Fruit fly (Drosophila melanogaster) whole organism, embryonic: ENCODE measurements around the gene corn.

ENCODE experiments used
- BEAF-32 ChIP-seq: fragments of 200-800 bp; sonication (Bioruptor generic); optimal IDR thresholded peaks from 3 replicates; lab custom pipeline; 2017; ENCODE audit warnings: missing biosample characterization, missing genetic modification characterization, mild to moderate bottlenecking, moderate library complexity, missing genetic modification reagents
- Bgb ChIP-seq: fragments of 200-800 bp; sonication (Bioruptor generic); IDR thresholded peaks from 2 replicates; pipeline ENCODE4 v1.3.6; 2022; ENCODE audit warnings: missing biosample characterization, missing genetic modification characterization; ENCODE audit not compliant: partially characterized antibody
- CG10565 ChIP-seq: fragments of 200-800 bp; sonication (Bioruptor generic); optimal IDR thresholded peaks from 3 replicates; lab custom pipeline; 2016; ENCODE audit warnings: missing biosample characterization, mild to moderate bottlenecking, missing genetic modification characterization
- CG1233 ChIP-seq: fragments of 200-800 bp; sonication (Bioruptor generic); optimal IDR thresholded peaks from 4 replicates; lab custom pipeline; 2018; ENCODE audit warnings: missing biosample characterization, mild to moderate bottlenecking, missing genetic modification characterization
- CG13287 ChIP-seq: fragments of 200-800 bp; sonication (Bioruptor generic); IDR thresholded peaks from 2 replicates; pipeline ENCODE4 v1.3.6; 2022; ENCODE audit warnings: missing biosample characterization, missing genetic modification characterization; ENCODE audit not compliant: partially characterized antibody
- CG15269 ChIP-seq: fragments of 200-800 bp; sonication (Bioruptor generic); optimal IDR thresholded peaks from 2 replicates; lab custom pipeline; 2018; ENCODE audit warnings: missing biosample characterization, mild to moderate bottlenecking, missing genetic modification characterization, moderate library complexity
- CG16813 ChIP-seq: fragments of 200-800 bp; sonication (Bioruptor generic); IDR thresholded peaks from 3 replicates; pipeline ENCODE4 v1.3.6; 2022; ENCODE audit warnings: missing biosample characterization, missing genetic modification characterization; ENCODE audit not compliant: partially characterized antibody
- CG2116 ChIP-seq: fragments of 200-800 bp; sonication (Bioruptor generic); optimal IDR thresholded peaks from 3 replicates; lab custom pipeline; 2018; ENCODE audit warnings: missing biosample characterization, mild to moderate bottlenecking, missing genetic modification characterization
- CG31365 ChIP-seq: fragments of 200-800 bp; sonication (Bioruptor generic); optimal IDR thresholded peaks from 2 replicates; lab custom pipeline; 2018; ENCODE audit warnings: missing biosample characterization, mild to moderate bottlenecking, missing genetic modification characterization
- CG42726 ChIP-seq: fragments of 200-800 bp; sonication (Bioruptor generic); IDR thresholded peaks from 2 replicates; pipeline ENCODE4 v1.3.6; 2022; ENCODE audit warnings: missing biosample characterization, missing genetic modification characterization; ENCODE audit not compliant: partially characterized antibody
- CG4328 ChIP-seq: fragments of 200-800 bp; sonication (Bioruptor generic); optimal IDR thresholded peaks from 3 replicates; lab custom pipeline; 2017; ENCODE audit warnings: missing biosample characterization, missing genetic modification reagents, missing genetic modification characterization
- CG7839 ChIP-seq: fragments of 200-800 bp; sonication (Bioruptor generic); optimal IDR thresholded peaks from 3 replicates; lab custom pipeline; 2018; ENCODE audit warnings: missing biosample characterization, mild to moderate bottlenecking, missing genetic modification characterization, moderate library complexity
- CG7928 ChIP-seq: fragments of 200-800 bp; sonication (Bioruptor generic); optimal IDR thresholded peaks from 2 replicates; lab custom pipeline; 2017; ENCODE audit warnings: missing biosample characterization, mild to moderate bottlenecking, missing genetic modification characterization
- CG7963 ChIP-seq: fragments of 200-800 bp; sonication (Bioruptor generic); IDR thresholded peaks from 3 replicates; pipeline ENCODE4 v1.3.6; 2022; ENCODE audit warnings: missing biosample characterization, missing genetic modification characterization; ENCODE audit not compliant: partially characterized antibody
- D ChIP-seq, 2 experiments: fragments of 200-800 bp in 1 of 2; fragments of >200 bp in 1 of 2; sonication (Bioruptor generic) in 1 of 2; optimal IDR thresholded peaks; 2 replicates in 1 of 2; 3 replicates in 1 of 2; lab custom pipeline; 2017; ENCODE audit warnings: mild to moderate bottlenecking in 1 of 2, missing biosample characterization in 1 of 2, missing genetic modification characterization in 1 of 2, missing genetic modification reagents in 1 of 2
- Dp ChIP-seq: fragments of 200-800 bp; sonication (Bioruptor generic); optimal IDR thresholded peaks from 2 replicates; lab custom pipeline; 2018; ENCODE audit warnings: missing biosample characterization, mild to moderate bottlenecking, missing genetic modification characterization, moderate library complexity
- Dref ChIP-seq: fragments of 200-800 bp; sonication (Bioruptor generic); IDR thresholded peaks from 2 replicates; pipeline ENCODE4 v1.3.6; 2022; ENCODE audit warnings: missing biosample characterization, missing genetic modification characterization
- Drgx ChIP-seq: fragments of 200-800 bp; sonication (Bioruptor generic); IDR thresholded peaks from 2 replicates; pipeline ENCODE4 v1.3.6; 2022; ENCODE audit warnings: missing biosample characterization, missing genetic modification characterization
- E2f2 ChIP-seq: fragments of 200-800 bp; sonication (Bioruptor generic); IDR thresholded peaks from 2 replicates; pipeline ENCODE4 v1.3.6; 2022; ENCODE audit warnings: missing biosample characterization, missing genetic modification characterization
- HLH4C ChIP-seq: fragments of 200-800 bp; sonication (Bioruptor generic); IDR thresholded peaks from 3 replicates; pipeline ENCODE4 v1.3.6; 2022; ENCODE audit warnings: missing biosample characterization, missing genetic modification characterization; ENCODE audit not compliant: partially characterized antibody
- Hand ChIP-seq: fragments of 200-800 bp; sonication (Bioruptor generic); optimal IDR thresholded peaks from 2 replicates; lab custom pipeline; 2017; ENCODE audit warnings: mild to moderate bottlenecking, missing biosample characterization, missing genetic modification reagents, missing genetic modification characterization
- Hr3 ChIP-seq: fragments of 200-800 bp; sonication (Bioruptor generic); optimal IDR thresholded peaks from 3 replicates; lab custom pipeline; 2016; ENCODE audit warnings: missing biosample characterization, missing genetic modification characterization
- Hr39 ChIP-seq: fragments of >200 bp; optimal IDR thresholded peaks from 2 replicates; lab custom pipeline; 2017
- MTF-1 ChIP-seq: fragments of 200-800 bp; sonication (Bioruptor generic); optimal IDR thresholded peaks from 2 replicates; lab custom pipeline; 2018; ENCODE audit warnings: missing biosample characterization, mild to moderate bottlenecking, missing genetic modification characterization, borderline replicate concordance
- Opbp ChIP-seq: fragments of 200-800 bp; sonication (Bioruptor generic); IDR thresholded peaks from 3 replicates; pipeline ENCODE4 v1.3.6; 2022; ENCODE audit warnings: missing biosample characterization, missing genetic modification characterization; ENCODE audit not compliant: partially characterized antibody
- ab ChIP-seq: fragments of 200-800 bp; sonication (Bioruptor generic); optimal IDR thresholded peaks from 2 replicates; lab custom pipeline; 2016; ENCODE audit warnings: missing biosample characterization, missing genetic modification characterization
- bbx ChIP-seq: fragments of 200-800 bp; sonication (Bioruptor generic); IDR thresholded peaks from 2 replicates; pipeline ENCODE4 v1.3.6; 2022; ENCODE audit warnings: missing biosample characterization, missing genetic modification characterization; ENCODE audit not compliant: partially characterized antibody
- ems ChIP-seq: fragments of 200-800 bp; sonication (Bioruptor generic); optimal IDR thresholded peaks from 3 replicates; lab custom pipeline; 2016; ENCODE audit warnings: missing biosample characterization, missing genetic modification characterization
- gem ChIP-seq: fragments of 200-800 bp; sonication (Bioruptor generic); optimal IDR thresholded peaks from 2 replicates; lab custom pipeline; 2019; ENCODE audit warnings: missing biosample characterization, mild to moderate bottlenecking, missing genetic modification characterization, moderate library complexity
- gt ChIP-seq: fragments of 200-800 bp; sonication (Bioruptor generic); IDR thresholded peaks from 2 replicates; pipeline ENCODE4 v1.3.6; 2022; ENCODE audit warnings: missing biosample characterization, missing genetic modification characterization
- hb ChIP-seq: fragments of 200-800 bp; sonication (Bioruptor generic); IDR thresholded peaks from 3 replicates; pipeline ENCODE4 v1.3.6; 2022; ENCODE audit warnings: missing biosample characterization, missing genetic modification characterization; ENCODE audit not compliant: partially characterized antibody
- inv ChIP-seq: fragments of 200-800 bp; sonication (Bioruptor generic); IDR thresholded peaks from 2 replicates; pipeline ENCODE4 v1.3.6; 2022; ENCODE audit warnings: missing biosample characterization, missing genetic modification characterization; ENCODE audit not compliant: partially characterized antibody
- lab ChIP-seq: fragments of 200-800 bp; sonication (Bioruptor generic); optimal IDR thresholded peaks from 3 replicates; lab custom pipeline; 2017; ENCODE audit warnings: missing biosample characterization, missing genetic modification characterization, mild to moderate bottlenecking, moderate library complexity, missing genetic modification reagents
- lola ChIP-seq, 3 experiments: fragments of >200 bp in 2 of 3; fragments of 200-800 bp in 1 of 3; sonication (Bioruptor generic) in 1 of 3; optimal IDR thresholded peaks; 2 replicates each; lab custom pipeline; 2017 to 2019; ENCODE audit warnings: missing biosample characterization in 3 of 3, missing genetic modification characterization in 3 of 3, mild to moderate bottlenecking in 1 of 3, moderate library complexity in 1 of 3
- peb ChIP-seq: fragments of 200-800 bp; sonication (Bioruptor generic); IDR thresholded peaks from 2 replicates; pipeline ENCODE4 v1.3.6; 2022; ENCODE audit warnings: missing biosample characterization, missing genetic modification characterization
- psq ChIP-seq: fragments of 200-800 bp; sonication (Bioruptor generic); optimal IDR thresholded peaks from 2 replicates; lab custom pipeline; 2017; ENCODE audit warnings: missing biosample characterization, missing genetic modification characterization
- ro ChIP-seq: fragments of 200-800 bp; sonication (Bioruptor generic); IDR thresholded peaks from 2 replicates; pipeline ENCODE4 v1.3.6; 2022; ENCODE audit warnings: missing biosample characterization, missing genetic modification characterization
- slou ChIP-seq: fragments of 200-800 bp; sonication (Bioruptor generic); optimal IDR thresholded peaks from 3 replicates; lab custom pipeline; 2016; ENCODE audit warnings: missing biosample characterization, missing genetic modification characterization
- sna ChIP-seq: fragments of 200-800 bp; sonication (Bioruptor generic); IDR thresholded peaks from 2 replicates; pipeline ENCODE4 v1.3.6; 2022; ENCODE audit warnings: missing biosample characterization, missing genetic modification characterization; ENCODE audit not compliant: partially characterized antibody
- stwl ChIP-seq: fragments of 200-800 bp; sonication (Bioruptor generic); optimal IDR thresholded peaks from 3 replicates; lab custom pipeline; 2018; ENCODE audit warnings: missing biosample characterization, mild to moderate bottlenecking, missing genetic modification characterization, moderate library complexity
- vnd ChIP-seq: fragments of 200-800 bp; sonication (Bioruptor generic); IDR thresholded peaks from 3 replicates; pipeline ENCODE4 v1.3.6; 2022; ENCODE audit warnings: missing biosample characterization, missing genetic modification characterization; ENCODE audit not compliant: partially characterized antibody

Gene corn

dm6 chr3L:7094020-7094419 lies 62.9 kb downstream of the corn start (continued):
- TF ChIP-seq HLH4C (GFP tag; lab: Robert Waterston, UW) (peak; percentile 57), Bgb (GFP tag; lab: Robert Waterston, UW) (peak; percentile 73), D (optimal IDR thresholded peaks at IDR 0.05; lab: Kevin White, UChicago) (no peak), D (GFP tag; optimal IDR thresholded peaks at IDR 0.05; lab: Kevin White, UChicago) (no peak), Hand (GFP tag; lab: Kevin White, UChicago) (no peak), BEAF-32 (GFP tag; lab: Kevin White, UChicago) (peak; percentile 50), psq (no peak), CG7928 (GFP tag; lab: Kevin White, UChicago) (peak; percentile 71), E2f2 (GFP tag; lab: Robert Waterston, UW) (peak; percentile 97), Hr39 (no peak), CG42726 (GFP tag; lab: Robert Waterston, UW) (0 out of 2 replicates have a peak, but pooled peaks have one; percentile 15), stwl (no peak), lola (GFP tag; optimal IDR thresholded peaks at IDR 0.05; lab: Kevin White, UChicago) (no peak), CG10565 (GFP tag; lab: Kevin White, UChicago) (no peak), CG2116 (GFP tag; lab: Kevin White, UChicago) (peak; percentile 77), CG31365 (tag; lab: Kevin White, UChicago) (no peak), Dp (GFP tag; lab: Kevin White, UChicago) (peak; percentile 68), lab (no peak), hb (GFP tag; lab: Robert Waterston, UW) (peak; percentile 56; the same call in 1 of the 3 replicates), Opbp (GFP tag; lab: Robert Waterston, UW) (peak; percentile 38; the same call in 2 of the 3 replicates), Drgx (GFP tag; lab: Robert Waterston, UW) (no peak), sna (0 out of 2 replicates have a peak, but pooled peaks have one; percentile 17), CG4328 (GFP tag; lab: Kevin White, UChicago) (no peak), CG13287 (GFP tag; lab: Robert Waterston, UW) (peak; percentile 72), gem (tag; lab: Kevin White, UChicago) (no peak), CG16813 (GFP tag; lab: Robert Waterston, UW) (peak; percentile 40; the same call in 1 of the 3 replicates), Dref (GFP tag; lab: Robert Waterston, UW) (peak; percentile 74), CG7839 (tag; lab: Kevin White, UChicago) (no peak), MTF-1 (GFP tag; lab: Kevin White, UChicago) (no peak), CG1233 (no peak), slou (no peak), inv (GFP tag; lab: Robert Waterston, UW) (peak; percentile 49; the same call in 1 of the 2 replicates), CG15269 (tag; lab: Kevin White, UChicago) (no peak), vnd (GFP tag; lab: Robert Waterston, UW) (peak; percentile 42; the same call in 1 of the 3 replicates), CG7963 (GFP tag; lab: Robert Waterston, UW) (peak; percentile 47; the same call in 2 of the 3 replicates), ems (GFP tag; lab: Kevin White, UChicago) (no peak), bbx (GFP tag; lab: Robert Waterston, UW) (peak; percentile 56), ab (no peak), gt (GFP tag; lab: Robert Waterston, UW) (no peak), Hr3 (GFP tag; lab: Kevin White, UChicago) (no peak), peb (GFP tag; lab: Robert Waterston, UW) (no peak), ro (GFP tag; lab: Robert Waterston, UW) (no peak)
